Worm (Caenorhabditis elegans): ENCODE data around the gene F46B3.16.

ce11 chrV:20636855-20637254, 2.4 kb downstream of the F46B3.16 start, which contains the start of gene ttr-13:
- TF ChIP-seq nhr-11 (tag; optimal IDR thresholded peaks at IDR 0.05), result no peak
- no peak for TF ChIP-seq nfya-1 (tag; optimal IDR thresholded peaks at IDR 0.05)
- no peak for TF ChIP-seq unc-3 (GFP tag; conservative IDR thresholded peaks at IDR 0.05)
- no peak for TF ChIP-seq unc-3 (tag; optimal IDR thresholded peaks at IDR 0.05)
- no peak for TF ChIP-seq hlh-15 (tag; optimal IDR thresholded peaks at IDR 0.05)
- no peak for TF ChIP-seq lim-6 (tag; optimal IDR thresholded peaks at IDR 0.05)
- no peak for TF ChIP-seq ceh-24 (tag; optimal IDR thresholded peaks at IDR 0.05)
- TF ChIP-seq npax-4 (tag; optimal IDR thresholded peaks at IDR 0.05), result no peak
- no peak for TF ChIP-seq pha-4 (tag; optimal IDR thresholded peaks at IDR 0.05)
- no peak for TF ChIP-seq ceh-18 (tag; optimal IDR thresholded peaks at IDR 0.05)
- TF ChIP-seq fkh-10 (GFP tag; optimal IDR thresholded peaks at IDR 0.05), result no peak
